Worm (Caenorhabditis elegans): ENCODE results near the gene gei-4.

The gei-4 gene

ce11 chrIII:354545-355460 is at the start of gene gei-4:
Gene gei-4, minus strand, starts transcription at chrIII:354800.
- TF ChIP-seq madf-5 (GFP tag; IDR thresholded peaks at IDR 0.05) (no peak), ceh-82 (tag; optimal IDR thresholded peaks at IDR 0.05) (no peak), D1046.2 (GFP tag; IDR thresholded peaks at IDR 0.05) (0 out of 2 replicates have a peak, but pooled peaks have one; percentile 48), spr-3 (GFP tag; optimal IDR thresholded peaks at IDR 0.05) (peak; percentile 35), lin-29 (GFP tag; IDR thresholded peaks at IDR 0.05) (no peak), vab-7 (GFP tag; IDR thresholded peaks at IDR 0.05) (no peak), lin-15B (tag; optimal IDR thresholded peaks at IDR 0.05) (no peak), nhr-102 (tag; optimal IDR thresholded peaks at IDR 0.05) (peak; percentile 80), lsy-2 (tag; optimal IDR thresholded peaks at IDR 0.05) (peak; percentile 17 to 69), ceh-32 (tag; optimal IDR thresholded peaks at IDR 0.05; ENCODE audit: poor library complexity) (no peak), snpc-1.2 (GFP tag; IDR thresholded peaks at IDR 0.05) (no peak), mdt-29 (GFP tag; IDR thresholded peaks at IDR 0.05) (peak; percentile 22), mes-2 (tag; optimal IDR thresholded peaks at IDR 0.05; ENCODE audit: poor library complexity, severe bottlenecking) (peak; percentile 64), zfp-3 (GFP tag; conservative IDR thresholded peaks at IDR 0.05) (no peak), pha-4 (GFP tag; IDR thresholded peaks at IDR 0.05) (peak; percentile 63; the same call in 1 of the 2 replicates), pha-4 (tag; optimal IDR thresholded peaks at IDR 0.05) (no peak), F49E8.2 (tag; optimal IDR thresholded peaks at IDR 0.05; ENCODE audit: borderline replicate concordance) (no peak), F37D6.2 (tag; optimal IDR thresholded peaks at IDR 0.05) (peak; percentile 70), ctbp-1 (GFP tag; IDR thresholded peaks at IDR 0.05) (peak; percentile 76; the same call in 1 of the 2 replicates), fos-1 (tag; optimal IDR thresholded peaks at IDR 0.05) (no peak), set-16 (GFP tag; IDR thresholded peaks at IDR 0.05) (peak; percentile 99), madf-9 (GFP tag; conservative IDR thresholded peaks at IDR 0.05) (no peak), unc-130 (GFP tag; optimal IDR thresholded peaks at IDR 0.05) (peak; percentile 8), Y5F2A.4 (GFP tag; optimal IDR thresholded peaks at IDR 0.05) (no peak), daf-12 (tag; optimal IDR thresholded peaks at IDR 0.05) (no peak), nhr-10 (tag; optimal IDR thresholded peaks at IDR 0.05) (peak; percentile 14), hif-1 (tag; optimal IDR thresholded peaks at IDR 0.05) (peak in 1 of 2 experiments; percentile 44), ceh-44 (GFP tag; IDR thresholded peaks at IDR 0.05) (no peak), tag-97 (GFP tag; IDR thresholded peaks at IDR 0.05) (no peak), rbr-2 (tag; optimal IDR thresholded peaks at IDR 0.05) (peak; percentile 91), ztf-7 (tag; optimal IDR thresholded peaks at IDR 0.05) (peak; percentile 18), T26A8.4 (GFP tag; IDR thresholded peaks at IDR 0.05) (no peak; the same call in none of the 2 replicates), nhr-42 (GFP tag; IDR thresholded peaks at IDR 0.05) (peak; percentile 6; the same call in 1 of the 2 replicates), daf-19 (GFP tag; conservative IDR thresholded peaks at IDR 0.05) (no peak), hlh-30 (tag; optimal IDR thresholded peaks at IDR 0.05; ENCODE audit: insufficient read depth) (peak; percentile 98), Y48G9A.11 (GFP tag; IDR thresholded peaks at IDR 0.05) (no peak), nhr-111 (GFP tag; optimal IDR thresholded peaks at IDR 0.05) (no peak), lin-13 (GFP tag; optimal IDR thresholded peaks at IDR 0.05) (peak; percentile 24), cey-2 (tag; optimal IDR thresholded peaks at IDR 0.05; ENCODE audit: borderline replicate concordance, insufficient read depth) (no peak), mep-1 (tag; optimal IDR thresholded peaks at IDR 0.05) (peak; percentile 88), hlh-11 (tag; optimal IDR thresholded peaks at IDR 0.05) (peak; percentile 97), attf-4 (tag; optimal IDR thresholded peaks at IDR 0.05) (no peak), T20F7.1 (GFP tag; optimal IDR thresholded peaks at IDR 0.05) (peak; percentile 69), daf-8 (GFP tag; IDR thresholded peaks at IDR 0.05) (no peak), zag-1 (tag; optimal IDR thresholded peaks at IDR 0.05) (no peak), ama-1 (optimal IDR thresholded peaks at IDR 0.05) (peak; percentile 85), mxl-3 (GFP tag; optimal IDR thresholded peaks at IDR 0.05) (peak; percentile 61), spr-1 (tag; optimal IDR thresholded peaks at IDR 0.05) (peak; percentile 91)

Measured in whole organism, L4 larva.